Fruit fly (Drosophila melanogaster): ENCODE results near the gene gukh.

The gukh gene

DNA sequence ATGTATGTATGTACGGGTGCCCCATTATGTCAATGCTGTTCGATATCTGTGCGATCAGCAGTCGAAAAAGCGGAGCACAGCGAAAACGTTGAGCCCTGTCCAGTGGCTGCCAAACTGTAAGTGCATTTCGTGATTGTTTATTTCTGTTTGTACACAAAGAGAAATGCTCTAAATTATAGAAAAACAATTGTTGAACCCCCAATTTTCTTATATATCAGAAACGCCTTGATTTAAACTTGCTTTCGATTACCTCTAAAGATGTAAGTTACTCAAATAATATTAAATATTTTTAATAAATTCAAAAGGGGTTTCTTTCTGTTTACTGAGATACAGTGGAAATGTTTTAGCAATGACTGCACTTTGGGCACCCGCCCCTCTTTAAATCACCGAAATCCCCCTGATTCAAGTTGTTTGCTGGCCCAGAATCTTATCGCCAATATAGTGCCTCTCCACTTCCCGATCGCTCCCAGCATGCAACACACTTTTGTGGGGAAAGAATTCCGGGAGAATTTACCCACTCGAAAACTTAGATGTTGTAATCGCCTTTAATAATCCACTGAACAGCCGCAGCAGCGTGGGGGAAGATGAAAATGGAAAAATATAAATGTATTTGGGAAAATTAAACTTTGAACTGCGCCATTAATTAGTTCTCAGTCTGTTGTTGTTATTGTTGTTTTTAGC lies 31.1 kb downstream of the gukh start:
- TF ChIP-seq ss (GFP tag; optimal IDR thresholded peaks at IDR 0.05) (no peak), net (GFP tag; optimal IDR thresholded peaks at IDR 0.05) (peak; percentile 28), CG15336 (GFP tag; IDR thresholded peaks at IDR 0.05) (peak; percentile 68; the same call in 1 of the 2 replicates), Hr4 (GFP tag; optimal IDR thresholded peaks at IDR 0.05) (peak; percentile 23), achi (GFP tag; optimal IDR thresholded peaks at IDR 0.05) (peak; percentile 33), Gug (GFP tag; IDR thresholded peaks at IDR 0.05) (peak; percentile 67; the same call in 1 of the 2 replicates), Met (GFP tag; optimal IDR thresholded peaks at IDR 0.05) (peak; percentile 7), CG11294 (GFP tag; IDR thresholded peaks at IDR 0.05) (0 out of 2 replicates have a peak, but pooled peaks have one; percentile 18), Hr38 (GFP tag; optimal IDR thresholded peaks at IDR 0.05) (no peak), eg (GFP tag; IDR thresholded peaks at IDR 0.05) (peak; percentile 70; the same call in 2 of the 3 replicates), Eip78C (GFP tag) (peak; percentile 78), CG3032 (tag; optimal IDR thresholded peaks at IDR 0.05) (no peak), Smox (GFP tag; optimal IDR thresholded peaks at IDR 0.05) (no peak), CG32006 (GFP tag; optimal IDR thresholded peaks at IDR 0.05) (peak; percentile 49), CG11902 (GFP tag; optimal IDR thresholded peaks at IDR 0.05) (no peak), CG11762 (GFP tag; optimal IDR thresholded peaks at IDR 0.05; ENCODE audit: insufficient read depth) (no peak), Ets96B (tag; optimal IDR thresholded peaks at IDR 0.05) (peak; percentile 11), topi (GFP tag; optimal IDR thresholded peaks at IDR 0.05) (peak; percentile 7), esn (GFP tag; optimal IDR thresholded peaks at IDR 0.05) (peak; percentile 38), CG6163 (GFP tag; IDR thresholded peaks at IDR 0.05) (peak; percentile 64), CG3919 (GFP tag; optimal IDR thresholded peaks at IDR 0.05) (peak; percentile 31), pdm3 (GFP tag; optimal IDR thresholded peaks at IDR 0.05) (peak; percentile 7), CG8119 (GFP tag; IDR thresholded peaks at IDR 0.05) (peak; percentile 35; the same call in 1 of the 3 replicates), fd59A (GFP tag; optimal IDR thresholded peaks at IDR 0.05) (no peak), OdsH (GFP tag; optimal IDR thresholded peaks at IDR 0.05) (peak; percentile 40), CG8632 (GFP tag; optimal IDR thresholded peaks at IDR 0.05) (peak; percentile 1)

DNA sequence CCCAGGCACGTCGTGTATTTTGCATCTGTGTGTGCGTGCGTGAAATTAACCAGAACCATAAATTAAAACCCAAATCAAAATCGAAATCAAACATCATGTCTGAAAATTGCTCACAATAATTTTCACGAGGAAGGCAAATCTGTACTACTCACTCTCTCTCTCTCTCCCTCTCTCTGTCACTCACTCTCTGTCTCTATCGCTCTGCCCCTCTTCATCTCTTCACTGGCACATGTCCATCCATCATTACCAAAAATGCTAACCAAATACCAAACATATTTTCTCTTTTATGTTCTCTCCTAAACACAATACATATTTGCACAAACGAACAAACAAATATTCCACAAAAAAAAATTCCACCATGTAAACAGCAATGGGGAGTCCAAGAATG lies 31.6 kb downstream of the gukh start:
- TF ChIP-seq topi (GFP tag; optimal IDR thresholded peaks at IDR 0.05) (no peak), Hr38 (GFP tag; optimal IDR thresholded peaks at IDR 0.05) (no peak), CG7368 (GFP tag; optimal IDR thresholded peaks at IDR 0.05) (no peak), CG34406 (GFP tag; optimal IDR thresholded peaks at IDR 0.05) (no peak), CG3919 (GFP tag; optimal IDR thresholded peaks at IDR 0.05) (no peak), CG8632 (GFP tag; optimal IDR thresholded peaks at IDR 0.05) (no peak), CG6808 (GFP tag; optimal IDR thresholded peaks at IDR 0.05) (no peak), salr (GFP tag; optimal IDR thresholded peaks at IDR 0.05) (no peak), CG32006 (GFP tag; optimal IDR thresholded peaks at IDR 0.05) (no peak), Blimp-1 (GFP tag; optimal IDR thresholded peaks at IDR 0.05) (no peak), Lpt (GFP tag; optimal IDR thresholded peaks at IDR 0.05) (no peak), CG11762 (GFP tag; optimal IDR thresholded peaks at IDR 0.05; ENCODE audit: insufficient read depth) (no peak), Hr4 (GFP tag; optimal IDR thresholded peaks at IDR 0.05) (no peak)

DNA sequence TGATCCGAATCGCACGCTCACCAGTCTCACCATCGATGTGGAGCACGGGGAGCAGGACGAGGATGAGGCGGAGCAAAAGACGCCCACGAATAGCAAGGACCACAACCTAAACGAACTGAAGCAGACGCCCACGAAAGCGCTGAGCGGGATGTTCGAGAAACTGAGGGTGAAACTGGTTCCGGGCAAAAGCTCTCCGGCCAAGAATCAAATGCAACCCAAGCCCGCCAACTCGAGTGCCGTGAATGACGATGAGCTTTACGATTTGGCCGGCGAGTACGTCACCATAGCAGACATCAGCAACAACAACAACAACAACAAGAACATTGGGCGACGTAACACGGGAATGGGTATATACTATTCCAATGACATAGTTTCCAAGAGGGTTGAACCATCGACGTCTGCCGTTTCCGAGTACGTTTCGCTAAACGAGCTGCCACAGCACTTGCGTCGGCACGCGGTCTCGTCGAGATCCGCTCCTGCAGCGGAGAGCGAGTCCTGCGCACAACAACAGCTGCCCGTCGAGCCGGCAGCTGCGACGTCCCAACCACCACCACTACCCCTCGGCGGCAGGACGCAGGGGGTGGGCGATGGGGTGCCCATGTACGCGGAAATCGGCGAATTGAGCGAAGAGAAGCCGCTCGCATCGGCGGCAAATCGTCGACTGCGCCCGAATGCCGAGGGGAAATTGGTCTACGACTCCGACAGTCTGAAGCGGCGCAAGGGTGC lies 33.7 kb downstream of the gukh start:
- no peak for TF ChIP-seq CG9139 (GFP tag; optimal IDR thresholded peaks at IDR 0.05)
- peak in 1 of 2 experiments; percentile 11 for TF ChIP-seq ss (GFP tag; optimal IDR thresholded peaks at IDR 0.05)
- peak; percentile 39 for TF ChIP-seq Eip78C (GFP tag)

DNA sequence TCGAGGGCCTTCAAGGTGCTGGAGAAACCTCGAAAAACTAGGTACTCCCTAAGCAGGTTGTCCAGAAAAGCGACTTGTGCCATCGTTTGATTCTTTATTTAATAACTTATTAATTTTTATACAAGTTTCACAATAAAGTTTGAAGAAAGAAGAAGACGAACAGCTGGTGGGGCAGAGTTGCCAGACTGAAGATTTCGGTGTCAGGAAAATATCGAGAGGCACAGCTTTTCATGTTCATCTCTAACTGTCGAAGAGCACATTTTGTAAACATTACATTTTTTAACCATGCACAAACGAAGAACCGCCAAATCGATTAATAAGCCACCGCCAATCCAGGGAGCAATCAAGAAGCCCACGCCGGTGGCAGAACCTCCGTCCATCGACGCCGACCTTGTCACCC lies 40.0 kb downstream of the gukh start, which contains the start of the genes CG6005 and CG14286:
TSS of gene CG6005 (minus strand) at position 169 of the 400 bp plus-strand sequence.
TSS of gene CG14286 (plus strand) at position 231 of the 400 bp plus-strand sequence.
- TF ChIP-seq spab (GFP tag; optimal IDR thresholded peaks at IDR 0.05): no peak
- no peak for TF ChIP-seq topi (GFP tag; optimal IDR thresholded peaks at IDR 0.05)
- no peak for TF ChIP-seq CG3032 (tag; optimal IDR thresholded peaks at IDR 0.05)
- TF ChIP-seq Ets21C (GFP tag; optimal IDR thresholded peaks at IDR 0.05): no peak
- TF ChIP-seq cyc (GFP tag; optimal IDR thresholded peaks at IDR 0.05): peak; percentile 4
- TF ChIP-seq net (GFP tag; optimal IDR thresholded peaks at IDR 0.05): no peak
- no peak for TF ChIP-seq fd59A (GFP tag; optimal IDR thresholded peaks at IDR 0.05)
- TF ChIP-seq fkh (GFP tag; optimal IDR thresholded peaks at IDR 0.05): peak; percentile 66
- peak; percentile 5 for TF ChIP-seq Sox15 (GFP tag; optimal IDR thresholded peaks at IDR 0.05)
- no peak for TF ChIP-seq Hr38 (GFP tag; optimal IDR thresholded peaks at IDR 0.05)
- TF ChIP-seq CG3919 (GFP tag; optimal IDR thresholded peaks at IDR 0.05): no peak
- TF ChIP-seq CG9139 (GFP tag; optimal IDR thresholded peaks at IDR 0.05): no peak
- TF ChIP-seq Smox (GFP tag; optimal IDR thresholded peaks at IDR 0.05): no peak
- no peak for TF ChIP-seq CG1621 (tag; optimal IDR thresholded peaks at IDR 0.05)
- TF ChIP-seq CG8632 (GFP tag; optimal IDR thresholded peaks at IDR 0.05): no peak
- TF ChIP-seq CG10669 (GFP tag; optimal IDR thresholded peaks at IDR 0.05): no peak
- TF ChIP-seq Blimp-1 (GFP tag; optimal IDR thresholded peaks at IDR 0.05): no peak
- no peak for TF ChIP-seq CG8119 (GFP tag; IDR thresholded peaks at IDR 0.05)
- TF ChIP-seq esn (GFP tag; optimal IDR thresholded peaks at IDR 0.05): peak; percentile 66
- TF ChIP-seq Sox14 (GFP tag; optimal IDR thresholded peaks at IDR 0.05): peak; percentile 68
- TF ChIP-seq achi (GFP tag; optimal IDR thresholded peaks at IDR 0.05): peak; percentile 72

Measured in whole organism, prepupa.